Fruit fly (Drosophila melanogaster) whole organism, embryonic: ENCODE results near the gene CG31436.

Source experiments
- CG1647 ChIP-seq: fragments of 200-800 bp; sonication (Bioruptor generic); optimal IDR thresholded peaks from 3 replicates; lab custom pipeline; 2016; ENCODE audit warnings: missing biosample characterization, missing genetic modification characterization
- CG2202 ChIP-seq: fragments of 200-800 bp; sonication (Bioruptor generic); optimal IDR thresholded peaks from 2 replicates; lab custom pipeline; 2018; ENCODE audit warnings: missing biosample characterization, mild to moderate bottlenecking, missing genetic modification characterization
- CG7786 ChIP-seq: fragments of 200-800 bp; sonication (Bioruptor generic); optimal IDR thresholded peaks from 2 replicates; lab custom pipeline; 2016; ENCODE audit warnings: missing biosample characterization, missing genetic modification characterization
- CG8359 ChIP-seq: fragments of 200-800 bp; sonication (Bioruptor generic); optimal IDR thresholded peaks from 2 replicates; lab custom pipeline; 2017; ENCODE audit warnings: missing biosample characterization, mild to moderate bottlenecking, missing genetic modification characterization, borderline replicate concordance
- D19B ChIP-seq: fragments of 200-800 bp; sonication (Bioruptor generic); optimal IDR thresholded peaks from 2 replicates; lab custom pipeline; 2017; ENCODE audit warnings: missing biosample characterization, mild to moderate bottlenecking, missing genetic modification characterization
- HmgD ChIP-seq: fragments of 200-800 bp; sonication (Bioruptor generic); optimal IDR thresholded peaks from 3 replicates; lab custom pipeline; 2016; ENCODE audit warnings: missing biosample characterization, missing genetic modification characterization
- al ChIP-seq: fragments of 200-800 bp; sonication (Bioruptor generic); IDR thresholded peaks from 2 replicates; pipeline ENCODE4 v1.3.6; 2022; ENCODE audit warnings: missing biosample characterization, missing genetic modification characterization
- stwl ChIP-seq: fragments of 200-800 bp; sonication (Bioruptor generic); optimal IDR thresholded peaks from 3 replicates; lab custom pipeline; 2018; ENCODE audit warnings: missing biosample characterization, mild to moderate bottlenecking, missing genetic modification characterization, moderate library complexity
- tgo ChIP-seq: fragments of 200-800 bp; sonication (Bioruptor generic); IDR thresholded peaks from 3 replicates; pipeline ENCODE4 v1.3.6; 2022; ENCODE audit warnings: missing biosample characterization, missing genetic modification characterization
- unc-4 ChIP-seq: fragments of 200-800 bp; sonication (Bioruptor generic); IDR thresholded peaks from 2 replicates; pipeline ENCODE4 v1.3.6; 2022; ENCODE audit warnings: missing biosample characterization, missing genetic modification characterization; ENCODE audit not compliant: partially characterized antibody

- TF ChIP-seq tgo (no peak), CG2202 (tag; lab: Kevin White, UChicago) (no peak), stwl (no peak), CG7786 (GFP tag; lab: Kevin White, UChicago) (no peak), unc-4 (GFP tag; lab: Robert Waterston, UW) (no peak), D19B (GFP tag; lab: Kevin White, UChicago) (no peak), al (GFP tag; lab: Robert Waterston, UW) (no peak), CG8359 (no peak), HmgD (GFP tag; lab: Kevin White, UChicago) (no peak), CG1647 (GFP tag; lab: Kevin White, UChicago) (no peak)
Observed at dm6 chr3R:25303857-25304440, at the start of gene CG31436.
